Fruit fly (Drosophila melanogaster) whole organism, embryonic: ENCODE data around the gene CG16710.

Source experiments
- Bdp1 ChIP-seq: fragments of 200-800 bp; sonication (Bioruptor generic); optimal IDR thresholded peaks from 3 replicates; lab custom pipeline; 2016; ENCODE audit warnings: missing biosample characterization, missing genetic modification characterization
- CG10543 ChIP-seq: fragments of 200-800 bp; sonication (Bioruptor generic); optimal IDR thresholded peaks from 3 replicates; lab custom pipeline; 2017; ENCODE audit warnings: missing biosample characterization, mild to moderate bottlenecking, missing genetic modification characterization, moderate library complexity
- CG11247 ChIP-seq: fragments of 200-800 bp; sonication (Bioruptor generic); IDR thresholded peaks from 2 replicates; pipeline ENCODE4 v1.3.6; 2022; ENCODE audit warnings: missing biosample characterization, missing genetic modification characterization
- CG14441 ChIP-seq: fragments of 200-800 bp; sonication (Bioruptor generic); IDR thresholded peaks from 2 replicates; pipeline ENCODE4 v1.3.6; 2022; ENCODE audit warnings: missing biosample characterization, missing genetic modification characterization
- CG1602 ChIP-seq: fragments of 200-800 bp; sonication (Bioruptor generic); optimal IDR thresholded peaks from 3 replicates; lab custom pipeline; 2016; ENCODE audit warnings: missing biosample characterization, missing genetic modification characterization
- CG17186 ChIP-seq: fragments of 200-800 bp; sonication (Bioruptor generic); optimal IDR thresholded peaks from 3 replicates; lab custom pipeline; 2017; ENCODE audit warnings: missing biosample characterization, missing genetic modification reagents, missing genetic modification characterization
- CG17568 ChIP-seq: fragments of 200-800 bp; sonication (Bioruptor generic); optimal IDR thresholded peaks from 2 replicates; lab custom pipeline; 2018; ENCODE audit warnings: missing biosample characterization, mild to moderate bottlenecking, missing genetic modification characterization, moderate library complexity
- CG17612 ChIP-seq: fragments of 200-800 bp; sonication (Bioruptor generic); IDR thresholded peaks from 2 replicates; pipeline ENCODE4 v1.3.6; 2022; ENCODE audit warnings: missing biosample characterization, missing genetic modification characterization
- CG32767 ChIP-seq: fragments of 200-800 bp; sonication (Bioruptor generic); IDR thresholded peaks from 2 replicates; pipeline ENCODE4 v1.3.6; 2022; ENCODE audit warnings: missing biosample characterization, missing genetic modification characterization
- CG34224 ChIP-seq: fragments of 200-800 bp; sonication (Bioruptor generic); IDR thresholded peaks from 3 replicates; pipeline ENCODE4 v1.3.6; 2022; ENCODE audit warnings: missing biosample characterization, missing genetic modification characterization; ENCODE audit not compliant: partially characterized antibody
- CG4328 ChIP-seq: fragments of 200-800 bp; sonication (Bioruptor generic); optimal IDR thresholded peaks from 3 replicates; lab custom pipeline; 2017; ENCODE audit warnings: missing biosample characterization, missing genetic modification reagents, missing genetic modification characterization
- CG4360 ChIP-seq: fragments of 200-800 bp; sonication (Bioruptor generic); IDR thresholded peaks from 2 replicates; pipeline ENCODE4 v1.3.6; 2022; ENCODE audit warnings: missing biosample characterization, missing genetic modification characterization
- CG4820 ChIP-seq: fragments of 200-800 bp; sonication (Bioruptor generic); optimal IDR thresholded peaks from 3 replicates; lab custom pipeline; 2016; ENCODE audit warnings: missing biosample characterization, missing genetic modification characterization
- CG7357 ChIP-seq: fragments of 200-800 bp; sonication (Bioruptor generic); IDR thresholded peaks from 3 replicates; pipeline ENCODE4 v1.3.6; 2022; ENCODE audit warnings: missing biosample characterization, missing genetic modification characterization
- CG7372 ChIP-seq: fragments of 200-800 bp; sonication (Bioruptor generic); IDR thresholded peaks from 2 replicates; pipeline ENCODE4 v1.3.6; 2022; ENCODE audit warnings: missing biosample characterization, missing genetic modification characterization
- CG7786 ChIP-seq: fragments of 200-800 bp; sonication (Bioruptor generic); optimal IDR thresholded peaks from 2 replicates; lab custom pipeline; 2016; ENCODE audit warnings: missing biosample characterization, missing genetic modification characterization
- CrebB ChIP-seq: fragments of 200-800 bp; sonication (Bioruptor generic); optimal IDR thresholded peaks from 3 replicates; lab custom pipeline; 2018; ENCODE audit warnings: missing biosample characterization, mild to moderate bottlenecking, missing genetic modification characterization
- D19B ChIP-seq: fragments of 200-800 bp; sonication (Bioruptor generic); optimal IDR thresholded peaks from 2 replicates; lab custom pipeline; 2017; ENCODE audit warnings: missing biosample characterization, mild to moderate bottlenecking, missing genetic modification characterization
- Dek ChIP-seq: fragments of 200-800 bp; sonication (Bioruptor generic); optimal IDR thresholded peaks from 3 replicates; lab custom pipeline; 2019; ENCODE audit warnings: missing biosample characterization, mild to moderate bottlenecking, missing genetic modification characterization, moderate library complexity
- Doc3 ChIP-seq: fragments of 200-800 bp; sonication (Bioruptor generic); IDR thresholded peaks from 3 replicates; pipeline ENCODE4 v1.3.6; 2022; ENCODE audit warnings: missing biosample characterization, missing genetic modification characterization; ENCODE audit not compliant: partially characterized antibody
- HLH4C ChIP-seq: fragments of 200-800 bp; sonication (Bioruptor generic); IDR thresholded peaks from 3 replicates; pipeline ENCODE4 v1.3.6; 2022; ENCODE audit warnings: missing biosample characterization, missing genetic modification characterization; ENCODE audit not compliant: partially characterized antibody
- Lpt ChIP-seq: fragments of >200 bp; optimal IDR thresholded peaks from 2 replicates; lab custom pipeline; 2018; ENCODE audit warnings: missing biosample characterization, missing genetic modification characterization
- NK7.1 ChIP-seq: fragments of 200-800 bp; sonication (Bioruptor generic); optimal IDR thresholded peaks from 3 replicates; lab custom pipeline; 2016; ENCODE audit warnings: missing biosample characterization, missing genetic modification characterization
- NfI ChIP-seq: fragments of 200-800 bp; sonication (Bioruptor generic); optimal IDR thresholded peaks from 3 replicates; lab custom pipeline; 2018; ENCODE audit warnings: missing biosample characterization, mild to moderate bottlenecking, missing genetic modification characterization, moderate library complexity
- Sin3A ChIP-seq: fragments of >200 bp; optimal IDR thresholded peaks from 2 replicates; lab custom pipeline; 2018
- Sry-β ChIP-seq: fragments of 200-800 bp; sonication (Bioruptor generic); optimal IDR thresholded peaks from 2 replicates; lab custom pipeline; 2018; ENCODE audit warnings: missing biosample characterization, mild to moderate bottlenecking, missing genetic modification characterization, moderate library complexity
- ash1 ChIP-seq: fragments of 200-800 bp; sonication (Bioruptor generic); optimal IDR thresholded peaks from 2 replicates; lab custom pipeline; 2018; ENCODE audit warnings: missing biosample characterization, mild to moderate bottlenecking, missing genetic modification characterization
- ato ChIP-seq: fragments of 200-800 bp; sonication (Bioruptor generic); IDR thresholded peaks from 2 replicates; pipeline ENCODE4 v1.3.6; 2022; ENCODE audit warnings: missing biosample characterization, missing genetic modification characterization; ENCODE audit not compliant: partially characterized antibody
- cas ChIP-seq: fragments of 200-800 bp; sonication (Bioruptor generic); IDR thresholded peaks from 2 replicates; pipeline ENCODE4 v1.3.6; 2022; ENCODE audit warnings: missing biosample characterization, missing genetic modification characterization
- chif ChIP-seq, 2 experiments: fragments of 200-800 bp; sonication (Bioruptor generic); optimal IDR thresholded peaks; 3 replicates each; lab custom pipeline; 2016; ENCODE audit warnings: missing biosample characterization in 2 of 2, missing genetic modification characterization in 2 of 2
- crp ChIP-seq, 2 experiments: fragments of 200-800 bp; sonication (Bioruptor generic); optimal IDR thresholded peaks; 2 replicates in 1 of 2; 3 replicates in 1 of 2; lab custom pipeline; 2017; ENCODE audit warnings: missing biosample characterization in 2 of 2, missing genetic modification characterization in 2 of 2, mild to moderate bottlenecking in 1 of 2, moderate library complexity in 1 of 2
- dimm ChIP-seq: fragments of 200-800 bp; sonication (Bioruptor generic); IDR thresholded peaks from 2 replicates; pipeline ENCODE4 v1.3.6; 2022; ENCODE audit warnings: missing biosample characterization, missing genetic modification characterization
- ewg ChIP-seq: fragments of 200-800 bp; sonication (Bioruptor generic); optimal IDR thresholded peaks from 3 replicates; lab custom pipeline; 2017; ENCODE audit warnings: mild to moderate bottlenecking, missing biosample characterization, missing genetic modification reagents, missing genetic modification characterization
- gt ChIP-seq: fragments of 200-800 bp; sonication (Bioruptor generic); IDR thresholded peaks from 2 replicates; pipeline ENCODE4 v1.3.6; 2022; ENCODE audit warnings: missing biosample characterization, missing genetic modification characterization
- lilli ChIP-seq: fragments of 200-800 bp; sonication (Bioruptor generic); optimal IDR thresholded peaks from 3 replicates; lab custom pipeline; 2016; ENCODE audit warnings: missing biosample characterization, missing genetic modification characterization
- lmd ChIP-seq: fragments of 200-800 bp; sonication (Bioruptor generic); IDR thresholded peaks from 2 replicates; pipeline ENCODE4 v1.3.6; 2022; ENCODE audit warnings: missing biosample characterization, missing genetic modification characterization
- nom ChIP-seq: fragments of 200-800 bp; sonication (Bioruptor generic); optimal IDR thresholded peaks from 2 replicates; lab custom pipeline; 2017; ENCODE audit warnings: missing biosample characterization, missing genetic modification characterization, mild to moderate bottlenecking, moderate library complexity, missing genetic modification reagents
- oc ChIP-seq: fragments of 200-800 bp; sonication (Bioruptor generic); optimal IDR thresholded peaks from 2 replicates; lab custom pipeline; 2018; ENCODE audit warnings: missing biosample characterization, mild to moderate bottlenecking, missing genetic modification characterization, moderate library complexity
- onecut ChIP-seq: fragments of 200-800 bp; sonication (Bioruptor generic); IDR thresholded peaks from 2 replicates; pipeline ENCODE4 v1.3.6; 2022; ENCODE audit warnings: missing biosample characterization, missing genetic modification characterization
- org-1 ChIP-seq: fragments of 200-800 bp; sonication (Bioruptor generic); optimal IDR thresholded peaks from 2 replicates; lab custom pipeline; 2017; ENCODE audit warnings: missing biosample characterization, missing genetic modification characterization
- prd ChIP-seq, 3 experiments: fragments of >200 bp in 2 of 3; fragments of 200-800 bp in 1 of 3; sonication (Bioruptor generic) in 1 of 3; optimal IDR thresholded peaks in 2 of 3; IDR thresholded peaks in 1 of 3; 2 replicates in 2 of 3; 3 replicates in 1 of 3; pipeline versions ENCODE4 v1.3.6 to Lab custom; 2017 to 2022; ENCODE audit warnings: missing biosample characterization in 1 of 3, missing genetic modification characterization in 1 of 3
- salm ChIP-seq: fragments of 200-800 bp; sonication (Bioruptor generic); optimal IDR thresholded peaks from 2 replicates; lab custom pipeline; 2018; ENCODE audit warnings: missing biosample characterization, mild to moderate bottlenecking, missing genetic modification characterization
- schlank ChIP-seq: fragments of 200-800 bp; sonication (Bioruptor generic); optimal IDR thresholded peaks from 2 replicates; lab custom pipeline; 2018; ENCODE audit warnings: missing biosample characterization, mild to moderate bottlenecking, missing genetic modification characterization
- sqz ChIP-seq: fragments of 200-800 bp; sonication (Bioruptor generic); optimal IDR thresholded peaks from 3 replicates; lab custom pipeline; 2018; ENCODE audit warnings: missing biosample characterization, mild to moderate bottlenecking, missing genetic modification characterization
- tap ChIP-seq: fragments of 200-800 bp; optimal IDR thresholded peaks from 3 replicates; lab custom pipeline; 2019; ENCODE audit warnings: missing biosample characterization, mild to moderate bottlenecking, missing genetic modification characterization, moderate library complexity
- trh ChIP-seq: fragments of 200-800 bp; sonication (Bioruptor generic); optimal IDR thresholded peaks from 2 replicates; lab custom pipeline; 2016; ENCODE audit warnings: missing biosample characterization, missing genetic modification characterization
- zen2 ChIP-seq: fragments of 200-800 bp; sonication (Bioruptor generic); IDR thresholded peaks from 3 replicates; pipeline ENCODE4 v1.3.6; 2022; ENCODE audit warnings: missing biosample characterization, missing genetic modification characterization; ENCODE audit not compliant: partially characterized antibody
- zf30C ChIP-seq: fragments of 200-800 bp; sonication (Bioruptor generic); optimal IDR thresholded peaks from 3 replicates; lab custom pipeline; 2018; ENCODE audit warnings: missing biosample characterization, mild to moderate bottlenecking, missing genetic modification characterization

Gene CG16710

DNA sequence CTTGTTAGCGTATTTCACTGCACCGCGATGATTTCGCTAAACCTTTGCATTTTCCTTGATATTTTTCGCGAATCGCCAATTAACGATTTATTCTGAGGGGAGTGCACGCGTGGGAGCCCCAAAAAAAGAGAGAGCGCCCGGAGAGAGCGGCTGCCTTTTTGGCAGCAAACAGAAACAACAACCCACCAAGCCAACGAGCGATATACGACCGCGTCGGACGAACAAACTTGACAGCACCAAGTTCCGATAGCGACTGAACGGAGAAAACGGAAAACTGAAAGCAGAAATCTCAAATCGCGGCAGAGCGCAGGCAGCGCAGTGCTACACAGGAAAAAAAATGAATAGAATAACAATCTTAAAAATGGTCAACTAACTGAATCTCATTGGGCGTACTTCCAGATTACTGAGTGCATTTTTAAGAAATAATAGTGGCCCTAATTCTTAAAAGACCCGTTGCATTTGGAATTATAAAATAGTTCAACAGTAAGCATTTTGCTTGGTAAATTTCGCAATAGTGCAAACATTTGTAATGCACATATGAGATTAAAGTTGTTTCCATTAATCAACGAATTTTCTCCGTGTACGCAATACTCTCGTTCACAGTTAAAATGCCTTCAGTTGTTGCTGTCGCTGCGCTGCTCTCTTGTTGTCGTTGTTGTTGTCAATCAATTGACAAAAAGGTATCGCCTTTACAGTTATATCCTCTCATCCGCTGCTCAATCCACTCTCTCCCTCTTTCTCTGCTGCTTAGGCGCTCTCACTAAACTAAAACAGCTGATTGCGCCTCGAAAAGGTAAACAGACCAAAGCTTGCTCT is 12.7 kb upstream of the CG16710 start, which contains the start of gene CG31145 (continued):
- TF ChIP-seq CG7786 (GFP tag; lab: Kevin White, UChicago) (peak; percentile 99), org-1 (GFP tag; lab: Kevin White, UChicago) (peak; percentile 100), CG10543 (GFP tag; lab: Kevin White, UChicago) (peak; percentile 99), CG11247 (GFP tag; lab: Robert Waterston, UW) (peak; percentile 98), CG32767 (GFP tag; lab: Robert Waterston, UW) (peak; percentile 99), trh (GFP tag; lab: Kevin White, UChicago) (peak; percentile 99), CG17186 (peak; percentile 96), NK7.1 (GFP tag; lab: Kevin White, UChicago) (peak; percentile 99), CG34224 (GFP tag; lab: Robert Waterston, UW) (peak; percentile 34; the same call in 2 of the 3 replicates), Doc3 (GFP tag; lab: Robert Waterston, UW) (no peak), dimm (GFP tag; lab: Robert Waterston, UW) (peak; percentile 96), ato (GFP tag; lab: Robert Waterston, UW) (peak; percentile 64; the same call in 1 of the 2 replicates), oc (tag; lab: Kevin White, UChicago) (peak; percentile 99), CG4328 (peak; percentile 98), CG1602 (GFP tag; lab: Kevin White, UChicago) (peak; percentile 99), CG4360 (GFP tag; lab: Robert Waterston, UW) (peak; percentile 88), CG7357 (GFP tag; lab: Robert Waterston, UW) (peak; percentile 98), HLH4C (GFP tag; lab: Robert Waterston, UW) (no peak), Sin3A (lab: Kevin White, UChicago) (no peak), zen2 (GFP tag; lab: Robert Waterston, UW) (no peak), NfI (GFP tag; lab: Kevin White, UChicago) (peak; percentile 99), CG17612 (GFP tag; lab: Robert Waterston, UW) (peak; percentile 97), schlank (tag; lab: Kevin White, UChicago) (peak; percentile 98), prd (optimal IDR thresholded peaks at IDR 0.05; lab: Kevin White, UChicago) (no peak), prd (GFP tag; IDR thresholded peaks at IDR 0.05; lab: Robert Waterston, UW) (peak; percentile 99), sqz (GFP tag; lab: Kevin White, UChicago) (peak; percentile 99), nom (GFP tag; lab: Kevin White, UChicago) (peak; percentile 95), Lpt (GFP tag; lab: Kevin White, UChicago) (no peak), Dek (tag; lab: Kevin White, UChicago) (peak; percentile 99), lmd (GFP tag; lab: Robert Waterston, UW) (peak; percentile 100), CG4820 (GFP tag; lab: Kevin White, UChicago) (peak; percentile 99), tap (tag; lab: Kevin White, UChicago) (peak; percentile 99), zf30C (peak; percentile 95), CrebB (tag; lab: Kevin White, UChicago) (peak; percentile 98), ash1 (GFP tag; lab: Kevin White, UChicago) (peak; percentile 82), chif (GFP tag; optimal IDR thresholded peaks at IDR 0.05; lab: Kevin White, UChicago) (peak; percentile 99), salm (tag; lab: Kevin White, UChicago) (peak; percentile 99), D19B (GFP tag; lab: Kevin White, UChicago) (peak; percentile 97), lilli (peak; percentile 100), CG17568 (peak; percentile 99), gt (peak; percentile 97), CG7372 (peak; percentile 99), Bdp1 (peak; percentile 96), cas (GFP tag; lab: Robert Waterston, UW) (peak; percentile 96), Sry-β (GFP tag; lab: Kevin White, UChicago) (peak; percentile 73), CG14441 (peak; percentile 99), onecut (peak; percentile 97), ewg (GFP tag; lab: Kevin White, UChicago) (peak; percentile 99), crp (GFP tag; optimal IDR thresholded peaks at IDR 0.05; lab: Kevin White, UChicago) (peak; percentile 39 to 83)
